Fruit fly (Drosophila melanogaster): Measurements from ENCODE around the gene GstD3.
A peak's percentile ranks its signal among the peaks of the same experiment; 100 is the strongest.

The GstD3 gene

DNA sequence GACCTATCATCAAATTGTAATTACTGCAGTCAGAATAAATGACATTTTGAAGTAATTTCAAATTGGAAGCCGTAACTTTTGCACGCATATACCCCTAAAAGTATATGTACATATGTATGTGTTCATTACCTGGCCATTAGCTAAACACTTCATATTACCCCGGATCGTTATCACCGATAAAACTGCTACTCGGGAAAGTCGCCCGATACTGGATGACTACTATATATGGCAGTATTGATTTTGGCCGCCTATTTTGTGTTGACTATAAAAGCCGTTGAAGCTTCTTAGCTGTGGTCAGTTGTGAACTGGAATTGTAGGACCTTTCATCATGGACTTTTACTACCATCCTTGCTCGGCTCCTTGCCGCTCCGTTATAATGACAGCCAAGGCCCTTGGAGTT is 6.8 kb downstream of the GstD3 start, which contains the start of gene GstD8:
GstD8 (plus strand) TSS at position 301 of the 400 bp plus-strand sequence.
- peak; percentile 56 for TF ChIP-seq zen (tag; optimal IDR thresholded peaks at IDR 0.05)
- no peak for TF ChIP-seq Aef1 (GFP tag; IDR thresholded peaks at IDR 0.05)

DNA sequence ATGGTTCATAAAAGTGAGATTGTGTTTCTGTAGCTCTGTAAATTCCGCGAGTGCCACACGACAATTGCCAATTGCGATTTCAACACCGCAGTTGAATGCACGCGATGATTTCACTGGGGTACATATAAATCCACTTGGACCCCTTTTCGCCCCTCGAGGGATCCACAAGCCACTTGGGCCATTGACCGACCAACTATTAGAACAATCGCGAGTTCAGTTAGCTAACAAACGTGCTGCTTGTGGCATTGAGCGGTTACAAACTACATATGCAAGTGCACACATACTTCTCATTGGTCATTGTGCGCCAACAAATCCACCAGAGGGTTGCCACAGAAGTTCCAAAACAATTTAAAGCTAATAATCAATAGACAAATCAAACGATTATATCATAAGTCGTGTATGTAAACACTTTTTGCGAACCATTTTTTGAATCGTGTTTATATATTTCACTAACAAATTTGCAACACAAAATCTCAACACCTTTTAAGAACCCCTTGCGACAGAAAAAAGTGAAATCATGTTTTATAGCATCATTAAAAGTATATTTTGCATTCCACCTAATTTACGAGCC is 8.3 kb downstream of the GstD3 start:
- TF ChIP-seq ERR (GFP tag; optimal IDR thresholded peaks at IDR 0.05), result no peak
- TF ChIP-seq sna (GFP tag; IDR thresholded peaks at IDR 0.05; ENCODE audit: partially characterized antibody), result no peak
- TF ChIP-seq CG18476 (GFP tag; optimal IDR thresholded peaks at IDR 0.05), result peak; percentile 79
- no peak for TF ChIP-seq eyg (GFP tag; optimal IDR thresholded peaks at IDR 0.05)
- TF ChIP-seq CG1233 (GFP tag; optimal IDR thresholded peaks at IDR 0.05), result no peak
- peak; percentile 55 for TF ChIP-seq Drgx (GFP tag; IDR thresholded peaks at IDR 0.05)
- no peak for TF ChIP-seq CG17359 (tag; optimal IDR thresholded peaks at IDR 0.05)
- TF ChIP-seq CG6765 (GFP tag; optimal IDR thresholded peaks at IDR 0.05), result no peak

DNA sequence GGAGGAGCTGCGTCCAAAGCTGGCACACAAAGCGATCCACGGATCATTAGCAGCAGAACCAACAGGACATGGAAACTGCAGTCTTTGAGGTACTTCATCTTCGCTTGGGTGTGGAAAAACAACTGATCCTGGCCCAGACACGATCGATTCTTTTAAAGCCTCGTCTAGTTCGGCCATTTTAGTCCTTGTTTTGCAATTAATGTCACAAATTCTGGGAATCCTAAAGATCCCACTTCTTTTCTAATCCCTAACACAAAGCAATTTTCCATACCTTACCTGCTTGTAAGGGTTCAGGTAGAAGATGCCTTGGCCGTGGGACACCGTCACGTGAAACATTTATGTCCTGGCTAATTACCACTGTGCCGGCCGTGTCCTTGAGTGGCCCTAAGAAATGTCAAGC is 9.7 kb downstream of the GstD3 start, which contains the start of gene CG10035:
CG10035 (minus strand) TSS at position 129 of the 400 bp plus-strand sequence.
- peak; percentile 55 for TF ChIP-seq D (optimal IDR thresholded peaks at IDR 0.05)
- no peak for TF ChIP-seq D (GFP tag; optimal IDR thresholded peaks at IDR 0.05)
- TF ChIP-seq zen (tag; optimal IDR thresholded peaks at IDR 0.05), result peak; percentile 98
- peak; percentile 20 for TF ChIP-seq CG15479 (GFP tag; optimal IDR thresholded peaks at IDR 0.05)
- peak; percentile 12 for TF ChIP-seq pros (GFP tag; optimal IDR thresholded peaks at IDR 0.05)
- TF ChIP-seq pb (GFP tag; optimal IDR thresholded peaks at IDR 0.05), result no peak
- no peak for TF ChIP-seq CG6272 (GFP tag; IDR thresholded peaks at IDR 0.05)
- no peak for TF ChIP-seq Atf-2 (GFP tag; optimal IDR thresholded peaks at IDR 0.05)

- TF ChIP-seq hkb (optimal IDR thresholded peaks at IDR 0.05) (no peak), hkb (GFP tag; IDR thresholded peaks at IDR 0.05) (no peak)
Observed at dm6 chr3R:12383036-12383435, 10.2 kb downstream of the GstD3 start, which contains the start of gene GstD11. TSS of gene GstD11 (plus strand) at chr3R:12383336.

dm6 chr3R:12383784-12384183 is 10.9 kb downstream of the GstD3 start:
- TF ChIP-seq Vsx1 (GFP tag; optimal IDR thresholded peaks at IDR 0.05), result no peak
- peak; percentile 71 for TF ChIP-seq CTCF (GFP tag; optimal IDR thresholded peaks at IDR 0.05)
- peak; percentile 27; the same call in 1 of the 3 replicates for TF ChIP-seq knrl (GFP tag; IDR thresholded peaks at IDR 0.05; ENCODE audit: partially characterized antibody)
- no peak for TF ChIP-seq crc (GFP tag; optimal IDR thresholded peaks at IDR 0.05)
- peak; percentile 39 for TF ChIP-seq stwl (tag; optimal IDR thresholded peaks at IDR 0.05)
- TF ChIP-seq Bgb (GFP tag; IDR thresholded peaks at IDR 0.05; ENCODE audit: partially characterized antibody), result peak; percentile 20; the same call in 1 of the 2 replicates
- no peak for TF ChIP-seq ci (GFP tag; IDR thresholded peaks at IDR 0.05)
- peak; percentile 60 for TF ChIP-seq amos (GFP tag; IDR thresholded peaks at IDR 0.05; ENCODE audit: partially characterized antibody)
- TF ChIP-seq CG16813 (GFP tag; IDR thresholded peaks at IDR 0.05; ENCODE audit: partially characterized antibody), result peak; percentile 31; the same call in 1 of the 3 replicates
- TF ChIP-seq CG13287 (GFP tag; IDR thresholded peaks at IDR 0.05; ENCODE audit: partially characterized antibody), result peak; percentile 21; the same call in 1 of the 2 replicates
- no peak for TF ChIP-seq CG34376 (GFP tag; optimal IDR thresholded peaks at IDR 0.05)

- TF ChIP-seq dysf (GFP tag; IDR thresholded peaks at IDR 0.05) (no peak), CG6175 (GFP tag; IDR thresholded peaks at IDR 0.05) (peak; percentile 75; the same call in 1 of the 3 replicates), CG4617 (GFP tag; optimal IDR thresholded peaks at IDR 0.05; ENCODE audit: borderline replicate concordance) (no peak), ttk (GFP tag; IDR thresholded peaks at IDR 0.05) (no peak), Drgx (GFP tag; IDR thresholded peaks at IDR 0.05) (0 out of 2 replicates have a peak, but pooled peaks have one; percentile 24)
Observed at dm6 chr3R:12384274-12384673, 11.4 kb downstream of the GstD3 start.
